Worm (Caenorhabditis elegans): ENCODE data around the gene F26C11.4.

DNA sequence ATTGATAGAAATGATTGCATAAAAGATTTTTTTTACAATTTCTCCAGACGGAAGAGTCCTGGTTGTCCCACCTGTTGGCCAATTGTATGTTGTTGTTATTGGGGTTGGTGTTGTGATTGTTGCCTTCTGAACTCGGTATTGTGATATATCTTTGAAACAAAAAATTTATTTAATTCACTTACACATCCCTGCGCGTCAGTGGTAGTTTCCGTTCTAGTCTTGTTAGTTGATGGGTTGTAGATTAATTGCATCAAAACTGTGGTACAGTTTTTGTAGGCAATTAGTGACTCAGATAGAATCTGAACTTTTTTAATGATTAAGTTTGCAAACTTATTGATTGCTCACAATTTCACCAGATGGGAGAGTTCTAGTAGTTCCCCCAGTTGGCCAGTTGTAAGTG is 11.6 kb downstream of the F26C11.4 start:
- TF ChIP-seq ztf-23 (GFP tag; IDR thresholded peaks at IDR 0.05) (no peak), klf-2 (GFP tag; conservative IDR thresholded peaks at IDR 0.05) (no peak), ref-1 (GFP tag; conservative IDR thresholded peaks at IDR 0.05) (no peak), med-1 (GFP tag; optimal IDR thresholded peaks at IDR 0.05; ENCODE audit: insufficient read depth) (no peak), ztf-29 (GFP tag; IDR thresholded peaks at IDR 0.05) (no peak), flt-1 (GFP tag; IDR thresholded peaks at IDR 0.05) (no peak), cog-1 (tag; optimal IDR thresholded peaks at IDR 0.05) (no peak), tab-1 (GFP tag; IDR thresholded peaks at IDR 0.05) (no peak)
